Fruit fly (Drosophila melanogaster): ENCODE results near the gene CG12268.

The CG12268 gene

DNA sequence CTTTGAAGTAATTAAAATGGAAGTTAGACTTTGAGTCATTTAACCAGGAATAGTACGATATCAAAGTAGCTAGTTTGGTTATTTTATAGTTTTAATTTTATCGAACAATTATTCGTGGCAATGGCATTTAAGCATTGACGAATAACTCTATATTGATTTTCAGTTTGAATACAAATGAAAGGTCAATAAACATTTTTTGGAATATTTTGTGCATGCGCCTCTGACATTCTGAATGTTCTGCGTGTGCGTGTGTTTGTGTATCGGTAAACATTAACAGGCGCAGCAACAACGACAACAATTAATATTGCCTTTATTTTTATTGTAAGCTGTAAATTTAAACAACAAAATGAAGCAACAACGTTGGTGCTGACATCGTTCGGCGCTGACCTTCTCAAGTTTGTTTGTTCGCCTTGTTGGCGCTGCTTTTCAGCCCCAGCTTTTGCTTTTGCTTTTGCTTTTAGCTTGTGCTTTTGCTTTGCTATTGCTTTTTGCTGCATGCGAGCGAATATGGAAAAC is 38.8 kb downstream of the CG12268 start (continued):
- TF ChIP-seq CG14710 (tag; optimal IDR thresholded peaks at IDR 0.05) (peak; percentile 16), ind (GFP tag; optimal IDR thresholded peaks at IDR 0.05) (no peak), Ptx1 (GFP tag; IDR thresholded peaks at IDR 0.05) (0 out of 2 replicates have a peak, but pooled peaks have one; percentile 15), CG10431 (GFP tag; optimal IDR thresholded peaks at IDR 0.05) (peak; percentile 6), CG5180 (GFP tag; optimal IDR thresholded peaks at IDR 0.05) (peak; percentile 48), Drgx (GFP tag; IDR thresholded peaks at IDR 0.05) (no peak), ro (GFP tag; IDR thresholded peaks at IDR 0.05) (no peak), CG31441 (GFP tag; IDR thresholded peaks at IDR 0.05) (0 out of 2 replicates have a peak, but pooled peaks have one; percentile 32), BtbVII (GFP tag; optimal IDR thresholded peaks at IDR 0.05) (peak; percentile 70), Hr51 (GFP tag; optimal IDR thresholded peaks at IDR 0.05) (peak in 1 of 2 experiments; percentile 60), sens-2 (GFP tag; IDR thresholded peaks at IDR 0.05) (no peak), CG13424 (tag; optimal IDR thresholded peaks at IDR 0.05) (peak; percentile 57), scrt (GFP tag; optimal IDR thresholded peaks at IDR 0.05) (peak; percentile 0), CG1792 (GFP tag; optimal IDR thresholded peaks at IDR 0.05) (peak; percentile 27), C15 (GFP tag; IDR thresholded peaks at IDR 0.05) (no peak), maf-S (GFP tag; optimal IDR thresholded peaks at IDR 0.05) (no peak), CG16863 (GFP tag; optimal IDR thresholded peaks at IDR 0.05) (peak; percentile 24), NK7.1 (GFP tag; optimal IDR thresholded peaks at IDR 0.05) (no peak), ftz-f1 (GFP tag; optimal IDR thresholded peaks at IDR 0.05) (peak; percentile 61), CG17568 (GFP tag; optimal IDR thresholded peaks at IDR 0.05) (peak; percentile 70), exex (tag; optimal IDR thresholded peaks at IDR 0.05) (peak; percentile 18), CG12299 (tag; optimal IDR thresholded peaks at IDR 0.05) (peak; percentile 39), ase (GFP tag; IDR thresholded peaks at IDR 0.05) (no peak), CoRest (tag; optimal IDR thresholded peaks at IDR 0.05) (peak; percentile 41), CG15601 (tag; optimal IDR thresholded peaks at IDR 0.05) (peak; percentile 47), CG11723 (GFP tag; optimal IDR thresholded peaks at IDR 0.05) (peak; percentile 39), gcm (GFP tag; optimal IDR thresholded peaks at IDR 0.05) (peak; percentile 10), Chrac-16 (GFP tag; optimal IDR thresholded peaks at IDR 0.05) (no peak), salm (tag; optimal IDR thresholded peaks at IDR 0.05) (peak; percentile 57), CG13296 (GFP tag; optimal IDR thresholded peaks at IDR 0.05) (peak; percentile 83), Ets65A (GFP tag) (no peak), NfI (GFP tag; optimal IDR thresholded peaks at IDR 0.05) (peak; percentile 20), Jarid2 (GFP tag; optimal IDR thresholded peaks at IDR 0.05) (peak; percentile 3), CG6813 (GFP tag; optimal IDR thresholded peaks at IDR 0.05) (peak; percentile 67), NFAT (GFP tag; IDR thresholded peaks at IDR 0.05) (no peak), CG2889 (GFP tag; IDR thresholded peaks at IDR 0.05) (no peak), HHEX (GFP tag; optimal IDR thresholded peaks at IDR 0.05) (peak; percentile 39), CG11504 (tag; optimal IDR thresholded peaks at IDR 0.05) (peak; percentile 44), nau (GFP tag; optimal IDR thresholded peaks at IDR 0.05) (peak; percentile 80), gem (tag; optimal IDR thresholded peaks at IDR 0.05) (peak; percentile 54), Dek (tag; optimal IDR thresholded peaks at IDR 0.05) (peak; percentile 22), CG7357 (GFP tag; IDR thresholded peaks at IDR 0.05) (no peak), CG17328 (GFP tag; IDR thresholded peaks at IDR 0.05) (0 out of 2 replicates have a peak, but pooled peaks have one; percentile 25), CG32767 (GFP tag; IDR thresholded peaks at IDR 0.05) (0 out of 2 replicates have a peak, but pooled peaks have one; percentile 31), CG10209 (GFP tag; optimal IDR thresholded peaks at IDR 0.05) (peak; percentile 57), CG8924 (tag; optimal IDR thresholded peaks at IDR 0.05) (no peak), odd (GFP tag; optimal IDR thresholded peaks at IDR 0.05) (peak; percentile 72), B-H1 (GFP tag; IDR thresholded peaks at IDR 0.05) (no peak), unc-4 (GFP tag; IDR thresholded peaks at IDR 0.05; ENCODE audit: partially characterized antibody) (no peak)

All from whole organism, embryonic.